Worm (Caenorhabditis elegans) whole organism, L3 larva: ENCODE data around the gene Y75B8A.19.

Experiments
- ceh-9 ChIP-seq: sonication (generic microtip); optimal IDR thresholded peaks from 2 replicates; lab custom pipeline; 2018; ENCODE audit warnings: missing biosample characterization, missing genetic modification characterization
- egl-27 ChIP-seq: sonication (generic microtip); optimal IDR thresholded peaks from 4 replicates; lab custom pipeline; 2017; ENCODE audit warnings: missing biosample characterization, missing genetic modification reagents, missing genetic modification characterization
- nhr-23 ChIP-seq: fragments of 150-350 bp; optimal IDR thresholded peaks from 2 replicates; lab custom pipeline; 2014; ENCODE audit warnings: missing biosample characterization, missing genetic modification reagents, missing genetic modification characterization
- nhr-237 ChIP-seq: fragments of 150-350 bp; optimal IDR thresholded peaks from 2 replicates; lab custom pipeline; 2014; ENCODE audit warnings: missing biosample characterization, missing genetic modification characterization
- nhr-67 ChIP-seq: fragments of 150-350 bp; optimal IDR thresholded peaks from 2 replicates; lab custom pipeline; 2014; ENCODE audit warnings: missing biosample characterization, missing genetic modification characterization
- pqm-1 ChIP-seq: fragments of 150-350 bp; optimal IDR thresholded peaks from 2 replicates; lab custom pipeline; 2017; ENCODE audit warnings: missing biosample characterization, missing genetic modification characterization, inconsistent platforms
- zag-1 ChIP-seq: fragments of 150-350 bp; optimal IDR thresholded peaks from 2 replicates; lab custom pipeline; 2014; ENCODE audit warnings: missing biosample characterization, missing genetic modification characterization

DNA sequence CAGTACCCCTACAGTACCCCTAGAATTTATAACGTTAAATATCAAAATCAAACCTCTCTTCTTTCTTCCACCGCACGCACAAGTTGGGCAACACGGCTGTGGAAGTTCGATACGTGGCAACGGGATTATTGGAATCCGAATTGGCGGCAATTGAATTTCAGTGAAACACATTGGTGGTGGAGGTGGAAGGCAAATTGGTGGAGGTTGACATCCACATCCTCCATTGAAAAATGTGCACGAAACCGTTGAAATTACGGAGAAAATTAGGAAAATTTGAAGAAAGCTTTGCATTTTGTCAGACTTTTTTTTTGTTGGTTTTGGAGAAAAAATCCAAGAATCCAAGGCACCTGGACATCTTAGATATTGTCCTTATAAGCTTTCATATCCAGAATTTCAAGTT is 8.9 kb downstream of the Y75B8A.19 start:
- TF ChIP-seq nhr-237 (tag; lab: Kevin White, UChicago) (no peak), pqm-1 (tag; lab: Kevin White, UChicago) (no peak), ceh-9 (tag; lab: Kevin White, UChicago) (no peak), nhr-67 (tag; lab: Kevin White, UChicago) (no peak), egl-27 (tag; lab: Kevin White, UChicago) (no peak), zag-1 (tag; lab: Kevin White, UChicago) (no peak), nhr-23 (tag; lab: Kevin White, UChicago) (no peak)
